Worm (Caenorhabditis elegans): Measurements from ENCODE around the gene set-27.

set-27 gene

DNA sequence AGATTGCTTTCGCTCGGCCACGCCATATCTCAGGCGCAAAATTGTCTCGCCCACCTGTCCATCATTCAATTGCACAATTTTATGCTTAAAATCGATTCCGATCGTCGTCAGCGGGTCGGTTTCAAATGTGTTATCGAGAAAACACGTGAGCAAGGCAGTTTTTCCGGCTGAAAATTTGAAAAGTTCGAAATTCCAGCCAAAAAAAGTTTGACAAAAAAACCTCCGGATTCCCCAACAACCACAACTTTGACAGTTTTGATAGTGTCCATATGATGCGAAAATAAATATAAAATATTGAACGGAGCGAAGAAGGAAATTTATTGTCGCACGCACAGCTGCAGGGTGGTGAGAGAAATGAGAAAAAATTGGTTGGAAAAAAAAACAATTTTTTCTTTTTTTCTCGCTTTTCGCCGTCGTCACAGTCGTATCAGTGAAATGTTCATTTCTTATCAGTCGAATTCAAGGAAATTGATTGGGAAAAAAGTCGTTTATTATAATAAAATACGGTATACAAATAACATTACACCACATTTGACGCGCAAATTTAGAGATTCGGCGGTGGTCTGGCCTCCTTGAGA lies 33.0 kb downstream of the set-27 start, which contains the start of gene Y71H2AM.12 (continued):
- TF ChIP-seq duxl-1 (tag; optimal IDR thresholded peaks at IDR 0.05; ENCODE audit: poor library complexity), result no peak
- TF ChIP-seq sdz-12 (GFP tag; optimal IDR thresholded peaks at IDR 0.05), result no peak
- no peak for TF ChIP-seq ctbp-1 (GFP tag; IDR thresholded peaks at IDR 0.05)
- no peak for TF ChIP-seq mxl-2 (GFP tag; conservative IDR thresholded peaks at IDR 0.05)
- TF ChIP-seq F37D6.2 (tag; optimal IDR thresholded peaks at IDR 0.05), result no peak
- peak; percentile 34 for TF ChIP-seq pqm-1 (tag; optimal IDR thresholded peaks at IDR 0.05)
- no peak for TF ChIP-seq daf-16 (GFP tag; optimal IDR thresholded peaks at IDR 0.05)
- TF ChIP-seq daf-16 (tag; optimal IDR thresholded peaks at IDR 0.05), result peak; percentile 25
- TF ChIP-seq ceh-32 (tag; optimal IDR thresholded peaks at IDR 0.05; ENCODE audit: poor library complexity), result no peak
- no peak for TF ChIP-seq fkh-10 (GFP tag; optimal IDR thresholded peaks at IDR 0.05)
- TF ChIP-seq F44E2.7 (GFP tag; IDR thresholded peaks at IDR 0.05), result no peak
- TF ChIP-seq pha-4 (GFP tag; IDR thresholded peaks at IDR 0.05), result no peak
- TF ChIP-seq pha-4 (tag; optimal IDR thresholded peaks at IDR 0.05), result no peak
- no peak for TF ChIP-seq mxl-3 (GFP tag; optimal IDR thresholded peaks at IDR 0.05)
- no peak for TF ChIP-seq egl-27 (tag; optimal IDR thresholded peaks at IDR 0.05)
- TF ChIP-seq nhr-42 (GFP tag; IDR thresholded peaks at IDR 0.05), result no peak
- no peak for TF ChIP-seq T26A8.4 (GFP tag; IDR thresholded peaks at IDR 0.05)
- 0 out of 2 replicates have a peak, but pooled peaks have one; percentile 55 for TF ChIP-seq tra-1 (GFP tag; IDR thresholded peaks at IDR 0.05)
- no peak for TF ChIP-seq skn-1 (tag; optimal IDR thresholded peaks at IDR 0.05)
- TF ChIP-seq mdl-1 (tag; optimal IDR thresholded peaks at IDR 0.05), result no peak
- no peak for TF ChIP-seq snpc-1.2 (GFP tag; IDR thresholded peaks at IDR 0.05)
- TF ChIP-seq ceh-62 (tag; optimal IDR thresholded peaks at IDR 0.05), result no peak
- no peak for TF ChIP-seq dmd-8 (GFP tag; IDR thresholded peaks at IDR 0.05)
- TF ChIP-seq unc-130 (GFP tag; optimal IDR thresholded peaks at IDR 0.05), result no peak
- no peak for TF ChIP-seq lin-29 (GFP tag; IDR thresholded peaks at IDR 0.05)
- no peak for TF ChIP-seq daf-8 (GFP tag; IDR thresholded peaks at IDR 0.05)
- TF ChIP-seq attf-4 (tag; optimal IDR thresholded peaks at IDR 0.05), result no peak
- no peak for TF ChIP-seq zag-1 (tag; optimal IDR thresholded peaks at IDR 0.05)
- no peak for TF ChIP-seq cey-2 (tag; optimal IDR thresholded peaks at IDR 0.05; ENCODE audit: borderline replicate concordance, insufficient read depth)
- no peak for TF ChIP-seq lim-7 (GFP tag; IDR thresholded peaks at IDR 0.05)
- no peak for TF ChIP-seq Y75B8A.6 (GFP tag; IDR thresholded peaks at IDR 0.05)
- no peak for TF ChIP-seq lin-38 (GFP tag; IDR thresholded peaks at IDR 0.05)
- TF ChIP-seq lin-39 (tag; optimal IDR thresholded peaks at IDR 0.05), result no peak
- TF ChIP-seq zfp-3 (GFP tag; conservative IDR thresholded peaks at IDR 0.05), result no peak
- TF ChIP-seq nhr-48 (tag; optimal IDR thresholded peaks at IDR 0.05), result peak; percentile 12
- TF ChIP-seq daf-12 (tag; optimal IDR thresholded peaks at IDR 0.05), result no peak
- no peak for TF ChIP-seq Y48G9A.11 (GFP tag; IDR thresholded peaks at IDR 0.05)
- no peak for TF ChIP-seq hlh-30 (tag; optimal IDR thresholded peaks at IDR 0.05; ENCODE audit: insufficient read depth)
- TF ChIP-seq ces-1 (GFP tag; optimal IDR thresholded peaks at IDR 0.05), result no peak
- no peak for TF ChIP-seq fos-1 (tag; optimal IDR thresholded peaks at IDR 0.05)
- TF ChIP-seq lir-3 (tag; optimal IDR thresholded peaks at IDR 0.05), result no peak
- no peak for TF ChIP-seq saeg-2 (GFP tag; IDR thresholded peaks at IDR 0.05)
- TF ChIP-seq ztf-7 (tag; optimal IDR thresholded peaks at IDR 0.05), result no peak
- peak; percentile 35 for TF ChIP-seq aha-1 (tag)
- TF ChIP-seq jun-1 (tag; optimal IDR thresholded peaks at IDR 0.05), result no peak
- no peak for TF ChIP-seq T20F7.1 (GFP tag; optimal IDR thresholded peaks at IDR 0.05)
- TF ChIP-seq dmd-6 (GFP tag; IDR thresholded peaks at IDR 0.05), result peak; percentile 62
- TF ChIP-seq F26F4.8 (GFP tag; conservative IDR thresholded peaks at IDR 0.05), result no peak
- no peak for TF ChIP-seq spr-3 (GFP tag; optimal IDR thresholded peaks at IDR 0.05)
- no peak for TF ChIP-seq lsy-2 (tag; optimal IDR thresholded peaks at IDR 0.05)
- no peak for TF ChIP-seq nhr-41 (GFP tag; IDR thresholded peaks at IDR 0.05)
- no peak for TF ChIP-seq nhr-111 (GFP tag; optimal IDR thresholded peaks at IDR 0.05)
